Worm (Caenorhabditis elegans) whole organism, L4/young adult: ENCODE measurements around the gene nhr-19.

Experiments used
- W03F9.2 ChIP-seq: fragments of 150-350 bp; optimal IDR thresholded peaks from 2 replicates; lab custom pipeline; 2014; ENCODE audit warnings: missing biosample characterization, missing genetic modification characterization
- dao-5 ChIP-seq: sonication (generic microtip); optimal IDR thresholded peaks from 2 replicates; lab custom pipeline; 2016; ENCODE audit warnings: missing genotype, missing genetic modification characterization, moderate library complexity, missing compliant biosample characterization
- him-1 ChIP-seq: sonication (generic microtip); optimal IDR thresholded peaks from 2 replicates; lab custom pipeline; 2016; ENCODE audit warnings: missing genotype, missing genetic modification reagents, missing genetic modification characterization, missing compliant biosample characterization

ce11 chrII:9605954-9606353, 628 bp upstream of the nhr-19 start:
- TF ChIP-seq W03F9.2: no peak
- TF ChIP-seq him-1 (tag; lab: Kevin White, UChicago): no peak
- TF ChIP-seq dao-5 (tag; lab: Kevin White, UChicago): no peak
